Fruit fly (Drosophila melanogaster): Measurements from ENCODE around the gene CG13063.

DNA sequence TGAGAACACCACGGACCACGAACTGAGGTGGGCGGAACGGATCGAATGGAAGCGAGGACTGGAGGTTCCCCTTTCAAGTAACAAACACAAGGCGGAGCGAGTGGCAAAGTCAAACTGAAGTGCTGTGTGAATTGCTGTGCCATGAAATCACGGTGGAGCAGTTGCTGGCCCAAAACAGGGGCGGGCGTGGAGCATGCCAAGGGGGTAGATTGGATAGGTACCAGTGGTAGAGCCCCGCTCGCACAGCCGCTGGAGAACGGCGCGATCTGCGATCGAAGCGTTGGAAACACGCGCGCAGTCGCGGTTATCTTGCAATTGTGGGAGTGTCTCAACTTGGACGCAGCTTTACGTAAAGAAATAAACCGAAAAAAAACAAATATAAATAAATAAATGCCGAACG lies 21.4 kb downstream of the CG13063 start, which contains the start of gene CG13038:
- TF ChIP-seq tj (GFP tag; optimal IDR thresholded peaks at IDR 0.05) (no peak), pad (GFP tag; optimal IDR thresholded peaks at IDR 0.05) (no peak)
